Worm (Caenorhabditis elegans): ENCODE data around the gene clec-2.

DNA sequence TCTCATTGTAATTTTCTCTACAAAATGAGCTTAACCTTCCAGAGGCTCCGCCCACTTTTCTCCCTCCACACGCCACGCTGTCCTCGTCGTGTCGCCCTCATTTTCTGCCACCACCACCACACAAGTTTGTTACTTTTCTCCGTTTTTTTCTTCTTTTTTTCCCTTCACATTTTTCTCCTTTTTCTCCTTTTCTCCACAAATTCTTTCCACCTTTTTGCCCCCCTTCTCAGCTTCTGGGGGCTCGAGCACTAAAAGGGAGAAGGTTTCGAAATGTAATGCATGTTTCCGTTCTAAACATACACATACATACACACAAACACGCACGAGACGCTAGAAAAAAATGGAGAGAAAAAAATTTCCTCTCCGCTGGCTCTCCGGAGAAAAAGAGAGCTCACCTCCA lies 46.6 kb downstream of the clec-2 start, which contains the start of gene nhr-88:
- TF ChIP-seq ceh-9 (tag; optimal IDR thresholded peaks at IDR 0.05) (no peak), ceh-22 (tag; optimal IDR thresholded peaks at IDR 0.05) (no peak), zip-5 (tag; optimal IDR thresholded peaks at IDR 0.05) (no peak), rnt-1 (tag; optimal IDR thresholded peaks at IDR 0.05) (no peak), hlh-6 (tag; optimal IDR thresholded peaks at IDR 0.05) (no peak), hlh-30 (tag; optimal IDR thresholded peaks at IDR 0.05; ENCODE audit: insufficient read depth) (no peak), nhr-11 (tag; optimal IDR thresholded peaks at IDR 0.05) (no peak)
